Worm (Caenorhabditis elegans) whole organism, L2 larva: ENCODE results near the gene F38E1.3.

Source experiments
- F13H6.1 ChIP-seq: sonication (generic microtip); optimal IDR thresholded peaks from 2 replicates; lab custom pipeline; 2016; ENCODE audit warnings: missing genetic modification characterization, missing compliant biosample characterization
- R02D3.7 ChIP-seq: fragments of 150-350 bp; optimal IDR thresholded peaks from 2 replicates; lab custom pipeline; 2014; ENCODE audit warnings: missing biosample characterization, missing genetic modification characterization
- alr-1 ChIP-seq: fragments of 150-350 bp; optimal IDR thresholded peaks from 2 replicates; lab custom pipeline; 2014; ENCODE audit warnings: missing biosample characterization, missing genetic modification characterization
- ama-1 ChIP-seq: fragments of 150-350 bp; optimal IDR thresholded peaks from 2 replicates; lab custom pipeline; 2018; ENCODE audit warnings: inconsistent platforms
- ceh-82 ChIP-seq: fragments of 150-350 bp; optimal IDR thresholded peaks from 2 replicates; lab custom pipeline; 2014; ENCODE audit warnings: missing biosample characterization, missing genetic modification characterization
- dmd-4 ChIP-seq: sonication (generic microtip); optimal IDR thresholded peaks from 2 replicates; lab custom pipeline; 2017; ENCODE audit warnings: missing biosample characterization, missing genetic modification characterization
- elt-3 ChIP-seq: sonication (generic microtip); optimal IDR thresholded peaks from 2 replicates; lab custom pipeline; 2017; ENCODE audit warnings: missing biosample characterization, missing genetic modification characterization
- gmeb-1 ChIP-seq: fragments of 150-350 bp; optimal IDR thresholded peaks from 2 replicates; lab custom pipeline; 2014; ENCODE audit warnings: missing biosample characterization, missing genetic modification characterization
- nhr-237 ChIP-seq: fragments of 150-350 bp; optimal IDR thresholded peaks from 2 replicates; lab custom pipeline; 2014; ENCODE audit warnings: missing biosample characterization, missing genetic modification characterization
- nhr-77 ChIP-seq: fragments of 150-350 bp; optimal IDR thresholded peaks from 2 replicates; lab custom pipeline; 2014; ENCODE audit warnings: missing biosample characterization, missing genetic modification characterization
- snpc-4 ChIP-seq: fragments of 150-350 bp; optimal IDR thresholded peaks from 2 replicates; lab custom pipeline; 2014; ENCODE audit warnings: missing biosample characterization, missing genetic modification characterization
- unc-62 ChIP-seq: fragments of 150-350 bp; optimal IDR thresholded peaks from 2 replicates; lab custom pipeline; 2014; ENCODE audit warnings: missing biosample characterization, missing genetic modification reagents, missing genetic modification characterization
- zag-1 ChIP-seq: fragments of 150-350 bp; optimal IDR thresholded peaks from 2 replicates; lab custom pipeline; 2014; ENCODE audit warnings: missing biosample characterization, missing genetic modification characterization
- ztf-4 ChIP-seq: fragments of 150-350 bp; optimal IDR thresholded peaks from 2 replicates; lab custom pipeline; 2014; ENCODE audit warnings: missing biosample characterization, missing genetic modification characterization

DNA sequence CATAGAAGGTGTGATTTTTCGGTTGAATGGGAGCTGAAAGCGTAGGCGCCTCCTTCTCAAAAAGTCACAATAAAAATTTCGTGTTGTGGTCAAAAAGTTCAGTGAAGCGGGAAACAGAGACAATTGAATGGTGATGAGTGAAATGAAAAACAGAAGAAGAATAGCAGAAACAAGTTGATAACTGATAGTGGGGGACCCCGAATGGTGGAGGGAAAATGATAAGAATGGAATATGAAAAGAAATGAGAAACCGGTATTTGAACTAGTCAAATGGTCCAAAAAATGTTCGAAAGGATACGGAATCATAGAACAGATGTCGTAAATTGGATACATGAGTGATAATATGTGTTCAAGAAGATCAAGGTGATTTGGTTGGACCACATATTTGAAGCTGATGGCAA, 28.4 kb downstream of the F38E1.3 start:
- TF ChIP-seq elt-3 (tag; lab: Kevin White, UChicago) (no peak), dmd-4 (tag; lab: Kevin White, UChicago) (no peak), gmeb-1 (tag; lab: Kevin White, UChicago) (no peak), ceh-82 (tag; lab: Kevin White, UChicago) (no peak), R02D3.7 (tag; lab: Kevin White, UChicago) (no peak), nhr-77 (no peak), ama-1 (lab: Kevin White, UChicago) (no peak), snpc-4 (no peak), nhr-237 (tag; lab: Kevin White, UChicago) (no peak), ztf-4 (tag; lab: Kevin White, UChicago) (no peak), unc-62 (GFP tag; lab: Kevin White, UChicago) (no peak), F13H6.1 (tag; lab: Kevin White, UChicago) (no peak), alr-1 (tag; lab: Kevin White, UChicago) (no peak), zag-1 (tag; lab: Kevin White, UChicago) (no peak)
